Worm (Caenorhabditis elegans): ENCODE measurements around the gene Y17D7C.1.

The Y17D7C.1 gene

DNA sequence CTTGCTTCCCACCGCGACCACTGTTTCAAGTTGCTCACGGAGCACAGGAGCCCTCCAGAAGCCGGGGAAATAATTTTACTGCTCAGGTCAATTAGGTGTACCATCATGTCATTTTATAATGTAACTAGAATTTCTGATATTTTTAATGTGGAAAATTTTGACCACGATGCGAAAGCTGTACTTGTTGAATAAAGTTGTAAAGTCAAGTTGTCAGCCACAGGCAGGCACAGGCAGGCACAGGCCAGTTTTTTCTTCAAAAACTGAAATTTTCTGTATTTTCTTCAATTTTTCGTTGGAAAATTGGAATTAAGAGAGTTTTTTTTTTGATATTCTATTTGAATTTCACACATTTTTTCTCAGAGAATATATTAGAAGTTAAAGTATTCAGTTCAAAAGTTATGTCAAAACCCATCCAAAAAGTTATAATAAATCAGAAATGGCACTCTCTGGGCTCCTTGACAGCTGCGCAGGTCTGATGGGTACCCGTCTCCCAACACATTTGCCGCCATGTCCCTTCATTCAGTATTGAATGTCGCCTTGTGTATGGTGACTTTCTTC, at the start of gene Y17D7C.1:
TSS of gene Y17D7C.1 (plus strand) at position 508 of the 558 bp plus-strand sequence.
- no peak for TF ChIP-seq unc-62 (GFP tag; optimal IDR thresholded peaks at IDR 0.05)

DNA sequence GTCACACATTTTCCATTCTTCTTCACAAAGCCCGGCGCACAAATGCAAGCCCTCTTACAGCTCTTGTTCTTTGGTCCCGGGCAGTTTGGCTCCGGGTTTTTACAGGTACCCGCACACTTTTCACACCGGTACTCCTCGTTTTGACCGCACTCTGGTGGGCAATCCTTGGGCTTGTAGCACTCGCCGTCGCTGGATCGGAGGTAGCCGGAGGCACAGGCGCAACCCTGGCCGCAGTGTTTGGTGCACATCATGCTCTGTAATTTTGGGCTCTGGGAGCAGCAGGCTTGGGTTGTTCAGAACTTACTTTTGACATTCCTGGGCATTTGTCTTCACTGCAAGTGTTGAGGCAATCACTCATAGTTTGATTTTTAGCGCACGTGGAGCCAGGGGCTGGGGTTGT, 49.0 kb upstream of the Y17D7C.1 start:
- TF ChIP-seq unc-62 (GFP tag; optimal IDR thresholded peaks at IDR 0.05), result no peak

DNA sequence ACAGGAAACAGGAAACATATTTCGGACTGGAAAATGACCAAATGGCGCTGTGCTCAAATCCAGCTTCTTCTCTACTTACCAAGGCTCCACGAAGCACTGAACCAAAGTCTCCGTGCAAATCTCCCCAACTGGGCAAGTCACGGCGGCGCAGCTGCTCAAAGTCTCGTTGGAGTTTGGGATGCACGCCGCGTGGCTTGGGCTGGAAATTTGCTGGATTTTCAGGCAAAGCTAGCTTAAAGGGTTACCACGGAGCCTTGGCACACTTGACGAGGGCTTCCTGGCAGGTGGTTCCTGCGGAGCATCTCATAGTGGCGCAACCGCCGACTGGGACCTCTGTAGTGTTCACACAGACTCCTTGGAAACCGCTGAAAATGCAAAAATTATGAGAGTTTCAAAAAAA, 47.5 kb upstream of the Y17D7C.1 start:
- no peak for TF ChIP-seq unc-62 (GFP tag; optimal IDR thresholded peaks at IDR 0.05)

DNA sequence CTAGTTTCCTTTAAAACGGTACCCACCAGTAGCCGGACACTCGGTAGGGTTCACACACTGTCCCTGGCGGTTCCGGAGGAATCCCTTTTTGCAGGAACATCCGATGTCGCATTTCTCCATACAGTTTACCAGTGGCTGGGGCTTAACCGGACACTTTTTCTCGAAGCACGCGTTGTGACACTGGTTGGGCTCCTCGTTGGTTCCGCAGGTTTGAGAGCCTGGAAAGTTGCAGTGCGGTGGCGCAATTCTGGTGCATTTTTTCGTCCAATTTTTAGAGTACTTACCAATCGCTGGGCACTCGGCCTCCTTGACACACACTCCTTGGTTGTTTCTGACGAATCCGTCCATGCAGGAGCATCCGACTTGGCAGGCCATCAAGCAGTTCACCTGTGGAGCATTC, 44.0 kb upstream of the Y17D7C.1 start:
- TF ChIP-seq unc-62 (GFP tag; optimal IDR thresholded peaks at IDR 0.05), result no peak

DNA sequence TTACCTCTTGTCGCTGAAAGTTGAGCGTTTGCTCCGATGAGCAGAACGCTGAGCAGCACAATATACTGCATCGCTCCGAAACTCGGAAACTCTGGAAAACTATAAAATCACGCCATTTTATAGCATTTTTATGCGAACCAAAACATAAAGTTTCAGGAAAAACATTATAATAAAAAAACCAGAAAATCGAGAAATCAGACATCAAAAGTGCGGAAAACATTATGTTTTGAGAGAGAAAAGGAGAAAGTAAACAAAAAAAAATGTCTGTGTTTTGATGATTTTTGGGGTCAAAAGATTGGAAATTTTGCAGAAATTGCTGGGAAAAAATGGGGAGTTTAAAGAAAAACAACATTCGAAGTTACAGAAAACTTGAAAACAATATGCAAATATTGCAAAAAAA, 42.3 kb upstream of the Y17D7C.1 start, which contains the start of gene Y69H2.3:
TSS of gene Y69H2.3 (minus strand) at position 101 of the 400 bp plus-strand sequence.
- TF ChIP-seq unc-62 (GFP tag; optimal IDR thresholded peaks at IDR 0.05), result no peak

DNA sequence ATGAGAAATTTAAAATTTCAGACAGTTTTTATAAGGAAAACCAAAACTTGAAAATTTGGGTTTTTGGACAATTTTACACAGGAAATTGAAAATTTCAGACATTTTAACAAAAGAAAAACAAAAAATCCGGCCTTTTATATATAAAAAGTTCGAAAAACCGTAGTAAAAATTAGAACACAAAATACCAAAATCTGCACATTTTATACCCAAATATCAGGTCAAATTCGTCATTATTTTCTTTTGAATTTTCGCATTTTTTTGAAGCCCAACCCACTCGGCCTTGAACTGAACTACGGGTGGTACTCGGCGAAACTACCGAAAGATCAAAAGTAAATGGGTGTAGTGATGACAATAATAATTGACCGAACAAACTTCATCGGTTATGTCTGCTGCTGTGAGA, 39.2 kb upstream of the Y17D7C.1 start:
- no peak for TF ChIP-seq unc-62 (GFP tag; optimal IDR thresholded peaks at IDR 0.05)

DNA sequence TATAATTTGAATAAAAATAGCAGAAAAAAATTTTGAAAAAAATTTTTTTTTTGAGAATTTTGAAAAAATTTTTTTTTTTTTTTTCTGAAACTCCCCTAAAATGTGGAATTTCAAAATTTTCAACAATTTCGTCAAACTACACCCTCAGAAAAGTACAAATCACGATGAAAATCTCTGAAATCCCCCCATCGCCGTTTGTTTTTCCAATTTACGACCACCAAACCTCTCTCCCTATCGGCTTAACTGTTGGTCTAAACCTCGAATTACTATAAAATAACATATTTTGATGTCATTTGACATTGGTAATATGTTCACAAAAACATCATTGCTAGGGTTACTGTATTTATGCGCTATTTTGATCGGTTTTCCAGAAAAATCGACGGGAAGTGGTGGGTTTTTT, 36.4 kb upstream of the Y17D7C.1 start, which contains the start of gene Y69H2.10:
TSS of gene Y69H2.10 (plus strand) at position 301 of the 400 bp plus-strand sequence.
- no peak for TF ChIP-seq unc-62 (GFP tag; optimal IDR thresholded peaks at IDR 0.05)

DNA sequence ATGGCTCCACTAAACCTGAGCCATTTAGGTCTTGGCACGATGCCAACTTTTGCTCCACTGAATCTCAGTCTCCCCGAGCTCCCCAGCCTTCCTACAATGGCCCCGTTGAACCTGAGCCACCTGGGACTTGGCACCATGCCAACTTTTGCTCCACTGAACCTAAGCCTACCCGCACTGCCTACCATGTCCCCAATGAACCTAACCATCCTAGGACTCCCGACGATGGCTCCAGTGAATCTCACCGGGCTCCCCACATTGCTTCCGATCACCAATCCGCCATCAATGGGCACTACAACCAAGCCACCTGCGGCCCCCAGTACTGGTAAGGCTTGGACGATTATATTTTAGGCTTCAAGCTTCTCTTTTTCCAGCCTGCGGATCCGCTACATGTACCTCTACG, 34.6 kb upstream of the Y17D7C.1 start:
- no peak for TF ChIP-seq unc-62 (GFP tag; optimal IDR thresholded peaks at IDR 0.05)

DNA sequence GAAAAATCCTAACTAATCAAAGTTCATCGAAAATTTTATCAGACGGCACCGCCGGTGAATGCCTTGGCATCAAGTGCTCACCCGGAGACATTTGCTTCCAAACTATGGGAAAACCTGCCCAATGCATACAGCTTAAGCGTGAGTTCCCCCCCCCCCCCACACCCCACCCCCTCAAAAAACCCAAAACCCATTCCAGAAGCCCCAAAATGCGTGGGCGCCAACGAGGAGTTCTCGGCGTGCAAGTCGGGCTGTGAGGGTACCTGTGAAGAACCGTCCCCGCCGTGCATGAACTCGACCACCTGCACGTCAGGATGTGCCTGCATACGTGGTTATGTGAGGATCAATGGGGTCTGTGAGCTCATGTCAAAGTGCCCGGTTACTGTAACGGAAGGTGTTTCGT, 32.0 kb upstream of the Y17D7C.1 start:
- TF ChIP-seq unc-62 (GFP tag; optimal IDR thresholded peaks at IDR 0.05), result no peak

DNA sequence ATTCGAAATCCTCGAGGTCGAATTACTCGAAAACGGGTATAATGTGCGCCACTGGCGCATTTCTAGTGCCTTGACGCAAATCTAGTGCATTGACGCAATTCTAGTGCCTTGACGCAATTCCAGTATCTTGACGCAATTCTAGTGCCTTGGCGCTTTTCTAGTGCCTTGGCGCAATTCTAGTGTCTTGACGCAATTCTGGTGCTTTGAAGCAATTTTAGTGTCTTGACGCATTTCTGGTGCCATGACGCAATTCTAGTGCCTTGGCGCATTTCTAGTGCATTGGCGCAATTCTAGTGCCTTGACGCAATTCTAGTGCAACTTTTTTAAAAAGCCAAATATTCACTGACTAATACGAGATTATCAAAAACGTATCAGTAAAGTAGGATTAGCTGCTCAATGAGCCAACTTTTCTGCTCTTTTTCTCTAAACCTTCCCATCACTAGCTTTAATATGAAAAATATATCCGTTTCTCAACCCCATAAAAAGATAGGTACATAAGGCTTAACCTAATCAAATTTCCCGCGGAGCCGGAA, 21.8 kb upstream of the Y17D7C.1 start, which contains the start of gene Y69H2.17:
TSS of gene Y69H2.17 (plus strand) at position 483 of the 533 bp plus-strand sequence.
- TF ChIP-seq unc-62 (GFP tag; optimal IDR thresholded peaks at IDR 0.05), result no peak

DNA sequence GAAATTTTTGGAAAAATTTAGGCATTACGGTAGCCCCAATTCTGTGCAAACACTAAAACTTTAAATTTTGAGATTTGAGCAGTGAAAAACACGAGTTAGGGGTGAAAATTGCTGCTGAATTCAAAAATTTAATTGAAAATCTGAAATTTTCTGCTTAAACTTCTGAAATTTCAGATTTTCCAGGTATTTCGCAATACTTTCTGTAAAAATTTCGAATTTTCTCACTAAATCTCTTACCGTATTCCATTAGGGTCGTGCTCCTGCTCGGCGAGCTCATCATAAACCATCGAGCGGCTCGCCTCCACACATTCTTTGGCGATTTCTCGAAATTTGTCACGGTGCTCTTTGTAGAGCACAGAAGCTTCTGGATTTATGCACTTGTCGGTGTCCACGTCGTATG, 19.0 kb upstream of the Y17D7C.1 start:
- no peak for TF ChIP-seq unc-62 (GFP tag; optimal IDR thresholded peaks at IDR 0.05)

DNA sequence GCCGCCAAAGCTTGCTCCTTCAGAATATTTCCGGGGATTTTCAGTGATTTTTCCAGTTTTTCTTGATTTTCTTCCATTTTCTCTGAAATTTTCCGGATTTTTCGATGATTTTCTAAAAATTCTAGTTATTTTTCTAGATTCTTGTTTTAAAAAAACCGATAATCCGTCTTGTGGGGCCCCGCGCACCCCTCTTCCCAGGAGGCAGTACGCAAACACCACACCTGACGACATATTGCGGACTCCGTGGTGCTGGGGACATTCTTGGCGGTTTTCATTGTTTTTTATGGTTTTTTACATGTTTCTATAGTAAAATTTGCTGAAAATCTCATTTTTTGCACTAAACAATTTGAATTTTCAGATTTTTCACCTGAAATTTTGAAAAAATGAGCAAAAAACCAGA, 16.7 kb upstream of the Y17D7C.1 start, which contains the start of the genes ubc-19 and Y69H2.7:
TSS of gene ubc-19 (minus strand) at position 82 of the 400 bp plus-strand sequence.
TSS of gene Y69H2.7 (plus strand) at position 309 of the 400 bp plus-strand sequence.
- no peak for TF ChIP-seq unc-62 (GFP tag; optimal IDR thresholded peaks at IDR 0.05)

DNA sequence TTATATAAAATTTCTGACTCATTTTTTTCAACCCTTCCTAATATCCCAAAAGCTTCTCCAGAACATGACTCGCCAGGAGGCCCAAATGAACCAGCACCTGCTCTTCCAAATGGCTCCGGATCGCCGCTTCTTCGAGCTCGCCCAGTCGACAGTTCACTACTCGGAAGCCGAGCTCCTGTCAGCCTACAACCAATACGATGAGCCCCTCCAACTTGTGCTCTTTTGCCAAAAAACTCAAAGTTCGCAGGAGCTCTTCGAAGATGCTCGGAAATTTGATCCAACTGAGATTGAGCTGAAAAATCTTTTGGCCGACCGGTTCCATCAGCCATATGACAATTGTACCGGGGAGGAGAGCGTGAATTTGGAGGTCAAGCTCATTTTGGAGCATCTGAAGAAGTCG, 10.9 kb upstream of the Y17D7C.1 start:
- TF ChIP-seq unc-62 (GFP tag; optimal IDR thresholded peaks at IDR 0.05), result no peak

DNA sequence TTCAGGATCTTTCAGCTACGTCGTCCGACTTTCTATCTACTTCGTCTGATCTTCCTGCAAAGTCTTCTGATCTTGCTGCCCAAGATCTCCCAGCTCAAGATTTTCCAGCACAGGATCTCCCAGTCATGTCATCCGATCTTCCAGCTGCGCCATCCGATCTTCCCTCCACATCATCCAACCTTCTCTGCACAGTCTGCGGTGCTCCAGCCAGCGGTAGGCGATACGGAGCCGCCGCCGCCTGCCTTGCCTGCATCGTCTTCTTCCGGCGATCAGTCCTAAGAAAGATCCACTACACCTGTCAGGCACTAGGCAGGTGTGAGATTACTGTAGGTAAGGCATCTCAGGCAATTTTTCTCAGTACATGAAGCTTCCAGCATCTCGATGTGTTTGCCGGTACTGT, 7.0 kb upstream of the Y17D7C.1 start, which contains the start of gene nhr-241:
TSS of gene nhr-241 (plus strand) at position 126 of the 400 bp plus-strand sequence.
- TF ChIP-seq unc-62 (GFP tag; optimal IDR thresholded peaks at IDR 0.05), result no peak

DNA sequence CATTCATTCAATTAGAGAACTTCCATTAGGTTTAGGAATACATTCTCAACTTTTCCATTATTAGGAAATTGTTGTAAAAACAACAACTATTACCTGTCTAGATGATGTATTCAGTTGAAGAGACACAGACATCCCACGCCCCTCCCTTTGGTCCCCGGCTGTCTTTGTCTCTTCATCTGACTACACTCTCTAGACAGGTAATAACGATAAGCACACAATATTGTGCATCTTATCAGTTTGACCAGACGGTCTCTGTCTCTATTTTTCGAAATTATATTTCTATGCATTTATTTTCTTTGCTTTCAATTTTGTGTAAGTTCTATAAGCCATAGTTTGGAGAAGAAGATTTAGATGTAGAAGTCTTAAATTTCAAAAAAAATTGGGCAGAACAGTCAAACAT, 5.1 kb upstream of the Y17D7C.1 start, which contains the start of gene Y69H2.9:
TSS of gene Y69H2.9 (plus strand) at position 233 of the 400 bp plus-strand sequence.
- no peak for TF ChIP-seq unc-62 (GFP tag; optimal IDR thresholded peaks at IDR 0.05)

DNA sequence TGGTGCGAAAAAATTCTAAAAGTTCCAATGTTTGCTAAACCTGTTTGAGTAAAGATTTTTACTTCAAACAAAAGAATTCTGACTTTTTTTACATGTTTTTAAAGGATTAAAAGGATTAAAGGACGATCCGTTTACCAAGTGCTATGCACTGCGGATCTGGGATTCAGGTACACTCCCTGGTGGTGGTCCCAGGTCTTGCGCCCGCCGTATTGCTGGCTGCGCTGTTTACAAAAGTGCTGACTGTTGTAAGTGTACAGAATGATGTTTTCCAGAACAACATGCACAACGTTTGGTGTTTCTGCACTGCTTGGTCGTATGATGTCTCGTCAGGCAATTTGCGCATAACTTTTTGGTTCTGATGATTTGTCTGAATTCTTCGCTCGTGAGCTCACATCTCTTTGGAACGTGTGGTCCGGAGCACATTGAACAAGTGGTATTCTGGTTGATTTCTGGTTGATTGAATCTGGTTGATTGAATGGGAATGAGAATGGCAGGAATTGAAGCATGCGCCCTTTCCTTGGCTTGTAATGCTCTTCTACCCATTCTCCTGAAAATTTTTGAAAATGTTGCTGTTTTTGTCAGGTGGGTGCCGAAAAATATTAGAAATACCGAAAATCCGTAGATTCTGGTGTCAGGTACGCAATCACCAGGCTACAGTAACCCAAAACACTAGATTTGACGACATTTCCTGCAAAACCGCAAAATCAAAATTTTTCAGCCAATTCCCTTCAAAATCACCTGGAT, 879 bp upstream of the Y17D7C.1 start:
- no peak for TF ChIP-seq unc-62 (GFP tag; optimal IDR thresholded peaks at IDR 0.05)

DNA sequence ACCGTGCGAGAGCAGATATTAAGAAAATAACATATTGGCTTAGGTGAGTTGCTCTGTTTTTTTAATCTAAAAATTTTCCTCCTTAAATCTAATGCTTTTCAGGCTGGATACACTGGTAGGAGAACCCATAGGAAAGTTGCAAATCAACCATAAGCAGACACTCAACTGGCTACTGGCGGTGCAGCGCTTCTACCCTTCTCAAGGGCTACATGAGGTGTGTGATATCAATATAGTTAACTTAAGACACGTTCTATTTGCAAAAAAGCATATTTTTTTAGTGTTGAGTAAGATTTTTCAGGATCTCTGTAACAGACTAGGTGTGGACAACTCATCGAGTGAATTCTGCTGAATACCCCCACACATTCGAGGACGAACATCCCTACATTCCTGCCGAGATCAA, 1.6 kb downstream of the Y17D7C.1 start:
- no peak for TF ChIP-seq unc-62 (GFP tag; optimal IDR thresholded peaks at IDR 0.05)

All from whole organism, dauer.